Worm (Caenorhabditis elegans) whole organism, L4/young adult: ENCODE data around the gene T07C4.3.

ENCODE experiments used
- W03F9.2 ChIP-seq: fragments of 150-350 bp; optimal IDR thresholded peaks from 2 replicates; lab custom pipeline; 2014; ENCODE audit warnings: missing biosample characterization, missing genetic modification characterization
- dao-5 ChIP-seq: sonication (generic microtip); optimal IDR thresholded peaks from 2 replicates; lab custom pipeline; 2016; ENCODE audit warnings: missing genotype, missing genetic modification characterization, moderate library complexity, missing compliant biosample characterization
- him-1 ChIP-seq: sonication (generic microtip); optimal IDR thresholded peaks from 2 replicates; lab custom pipeline; 2016; ENCODE audit warnings: missing genotype, missing genetic modification reagents, missing genetic modification characterization, missing compliant biosample characterization

Gene T07C4.3

DNA sequence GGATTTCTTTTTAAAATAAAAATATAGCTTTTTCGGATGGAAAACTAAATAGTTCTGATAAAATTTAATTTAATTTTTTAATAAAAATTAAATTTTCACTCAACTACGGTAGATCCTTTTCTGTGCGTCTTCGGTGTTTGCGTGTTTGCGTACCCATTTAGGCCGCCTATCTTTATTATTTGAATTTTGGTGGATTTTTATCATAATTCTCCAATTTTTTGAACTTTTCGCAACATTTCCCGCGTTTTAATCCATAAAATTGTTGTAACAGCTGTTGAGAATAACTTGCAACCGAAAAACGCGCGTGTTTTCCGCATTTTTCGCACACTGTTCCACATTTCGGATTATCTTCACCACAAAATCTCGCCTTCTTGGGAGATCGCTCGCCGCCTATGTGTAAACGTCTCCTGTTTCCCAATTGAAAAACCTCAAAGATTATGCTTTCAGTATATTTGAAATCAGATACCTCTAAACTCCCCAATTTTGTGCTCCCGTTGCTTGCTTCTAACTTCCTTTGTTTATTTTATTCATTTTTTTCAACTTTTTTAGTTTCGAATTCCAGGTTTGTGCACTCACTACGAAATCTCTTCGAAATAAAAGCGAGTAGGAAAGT lies at the start of gene T07C4.3:
T07C4.3 (plus strand) TSS at position 563 of the 613 bp plus-strand sequence.
- TF ChIP-seq dao-5 (tag; lab: Kevin White, UChicago) (no peak), him-1 (tag; lab: Kevin White, UChicago) (no peak), W03F9.2 (tag; lab: Kevin White, UChicago) (no peak)

DNA sequence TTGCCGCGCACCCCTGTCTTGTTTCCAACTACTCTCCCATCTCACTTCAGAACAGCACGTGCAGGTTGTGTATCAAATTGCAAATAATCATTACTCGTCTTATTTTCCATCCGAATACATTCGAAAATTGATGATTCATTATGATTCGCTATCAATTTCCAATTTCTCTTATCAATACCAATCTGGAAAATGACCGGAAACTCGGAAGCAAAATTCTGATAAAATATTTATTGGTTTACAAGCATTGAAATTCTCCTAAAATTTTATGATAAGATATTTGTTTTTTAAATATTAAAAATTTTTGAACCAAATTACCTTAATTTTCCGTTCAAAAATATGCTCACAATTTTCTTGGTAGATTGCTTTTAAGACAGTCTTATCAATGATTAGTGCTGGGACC lies 46.7 kb upstream of the T07C4.3 start:
- no peak for TF ChIP-seq dao-5 (tag; lab: Kevin White, UChicago)
- TF ChIP-seq him-1 (tag; lab: Kevin White, UChicago), result no peak
- TF ChIP-seq W03F9.2 (tag; lab: Kevin White, UChicago), result no peak

DNA sequence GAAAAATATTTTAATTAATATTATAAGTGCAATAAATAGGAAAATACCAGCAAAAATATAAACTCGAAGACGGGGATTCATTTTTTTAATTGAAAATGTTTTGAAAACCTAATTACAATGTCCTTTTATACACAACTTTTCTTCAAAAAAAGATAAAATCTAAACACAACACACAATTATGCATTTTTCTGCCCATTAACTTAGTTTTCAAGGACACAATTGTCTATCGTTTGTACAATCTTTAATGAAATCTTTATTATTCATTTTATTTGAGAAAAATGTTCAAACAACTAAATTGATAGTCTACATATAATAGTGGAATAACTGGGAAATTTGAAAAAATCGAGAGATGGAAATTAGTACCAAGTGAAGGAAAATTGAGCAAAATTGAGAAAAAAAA lies 45.9 kb upstream of the T07C4.3 start, which contains the start of gene T07A5.1:
T07A5.1 (minus strand) TSS at position 149 of the 400 bp plus-strand sequence.
- TF ChIP-seq him-1 (tag; lab: Kevin White, UChicago) (no peak), W03F9.2 (tag; lab: Kevin White, UChicago) (no peak), dao-5 (tag; lab: Kevin White, UChicago) (no peak)

DNA sequence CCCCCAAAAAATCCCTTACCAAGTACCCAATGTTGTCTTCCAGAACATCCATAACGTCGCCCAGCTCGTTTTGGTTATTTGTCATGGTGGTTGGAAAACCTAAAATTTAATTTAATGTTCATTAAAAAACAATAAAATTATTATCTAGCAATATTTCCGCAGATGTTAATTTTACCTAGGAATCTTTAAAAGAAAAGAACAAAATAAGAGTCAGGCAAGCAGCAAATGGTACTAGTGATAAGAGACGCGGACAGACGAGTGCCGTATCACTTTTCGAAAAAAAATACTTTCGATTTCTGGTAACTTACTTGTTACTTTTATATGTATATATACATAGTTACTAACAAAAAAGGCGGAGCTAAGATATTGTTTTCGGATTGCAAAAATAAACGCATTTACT lies 40.9 kb upstream of the T07C4.3 start, which contains the start of gene T07A5.7:
T07A5.7 (minus strand) TSS at position 101 of the 400 bp plus-strand sequence.
- TF ChIP-seq W03F9.2 (tag; lab: Kevin White, UChicago) (no peak), him-1 (tag; lab: Kevin White, UChicago) (no peak), dao-5 (tag; lab: Kevin White, UChicago) (no peak)

DNA sequence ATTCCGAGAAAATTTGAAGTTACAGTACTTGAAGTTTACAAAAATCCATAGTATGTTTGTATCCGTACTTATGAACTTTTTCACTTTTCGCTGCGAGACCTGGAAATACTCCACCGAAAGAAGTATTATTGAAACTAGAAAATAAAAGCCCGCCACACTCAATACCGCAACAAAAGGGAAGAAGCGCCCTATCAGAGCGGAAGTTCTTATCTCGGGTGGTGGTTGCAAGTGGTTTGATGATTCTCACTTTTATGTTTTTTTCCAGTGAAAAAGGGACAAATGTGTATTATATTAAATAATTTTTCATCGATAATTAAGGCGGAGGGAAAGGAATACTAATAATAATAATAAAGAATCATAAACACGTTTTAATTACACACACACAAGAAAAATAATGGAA lies 37.7 kb upstream of the T07C4.3 start:
- TF ChIP-seq W03F9.2 (tag; lab: Kevin White, UChicago) (no peak), dao-5 (tag; lab: Kevin White, UChicago) (no peak), him-1 (tag; lab: Kevin White, UChicago) (no peak)

DNA sequence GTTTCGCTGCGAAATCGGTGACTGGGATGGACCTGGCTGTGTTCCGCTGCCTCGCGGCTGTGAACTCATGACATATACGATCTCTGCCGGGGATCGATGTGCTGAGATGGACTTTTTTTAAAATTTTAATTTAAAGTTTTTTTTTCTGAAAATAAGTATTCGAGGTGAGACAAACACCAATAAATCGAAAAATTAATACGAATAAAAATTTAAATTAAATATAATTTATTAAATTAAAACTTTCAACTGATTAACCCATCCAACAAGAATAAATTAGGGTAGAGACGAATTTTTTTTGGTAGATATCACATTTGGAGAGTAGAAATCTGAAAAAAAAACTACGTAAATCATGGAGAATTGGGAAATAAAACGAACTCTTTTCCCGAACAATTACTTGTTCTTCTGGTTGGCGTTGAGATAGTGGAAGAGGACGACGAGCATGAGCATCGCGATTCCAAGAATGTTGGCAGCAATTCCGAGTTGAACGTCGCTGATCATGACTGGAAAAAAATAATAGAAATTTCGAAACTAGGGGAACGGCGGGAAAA lies 33.8 kb upstream of the T07C4.3 start, which contains the start of the genes unc-50 and ostf-4:
unc-50 (minus strand) TSS at position 101 of the 548 bp plus-strand sequence.
ostf-4 (minus strand) TSS at position 498 of the 548 bp plus-strand sequence.
- TF ChIP-seq him-1 (tag; lab: Kevin White, UChicago) (no peak), W03F9.2 (tag; lab: Kevin White, UChicago) (no peak), dao-5 (tag; lab: Kevin White, UChicago) (no peak)

DNA sequence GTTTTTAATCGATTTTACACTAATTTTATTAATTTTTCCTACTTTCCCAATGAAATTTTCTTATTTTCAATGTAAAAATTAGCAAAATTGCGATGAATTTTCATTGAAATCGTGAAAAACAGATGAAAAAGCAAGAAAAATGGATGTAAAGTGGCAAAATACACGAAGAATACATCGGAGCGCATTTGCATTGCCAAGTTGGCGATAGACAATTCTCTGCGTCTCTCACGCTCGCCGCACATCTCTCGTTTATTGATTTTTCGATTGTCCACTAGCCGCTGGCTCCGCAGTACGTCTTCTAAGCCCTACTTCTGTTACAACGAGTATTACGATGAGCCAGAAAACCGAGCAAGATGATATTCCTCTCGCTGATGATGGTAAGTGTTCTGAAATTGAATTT lies 33.2 kb upstream of the T07C4.3 start, which contains the start of gene unc-69:
unc-69 (plus strand) TSS at position 185 of the 400 bp plus-strand sequence.
- TF ChIP-seq W03F9.2 (tag; lab: Kevin White, UChicago) (peak; percentile 67), dao-5 (tag; lab: Kevin White, UChicago) (no peak)

DNA sequence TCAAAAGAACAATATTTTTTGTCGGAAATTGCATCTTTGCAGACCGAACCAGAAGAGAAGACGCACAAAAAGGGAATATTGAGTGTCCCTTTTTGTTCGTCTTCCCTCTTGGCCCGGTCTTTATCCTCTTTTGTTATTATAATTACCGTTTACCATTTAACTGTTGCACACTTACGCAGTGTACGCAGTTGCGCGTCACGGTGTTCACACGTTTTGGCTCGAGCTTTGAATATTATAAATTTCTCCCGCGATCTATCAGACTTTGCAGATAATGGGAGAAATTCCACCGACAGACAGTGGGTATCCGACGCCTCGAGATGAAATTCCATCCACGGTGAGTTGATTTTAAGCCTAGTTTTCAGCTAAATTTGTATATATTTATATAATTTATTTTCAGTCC lies 31.2 kb upstream of the T07C4.3 start, which contains the start of gene sas-7:
sas-7 (plus strand) TSS at position 232 of the 400 bp plus-strand sequence.
- TF ChIP-seq W03F9.2 (tag; lab: Kevin White, UChicago) (no peak), dao-5 (tag; lab: Kevin White, UChicago) (no peak), him-1 (tag; lab: Kevin White, UChicago) (no peak)

DNA sequence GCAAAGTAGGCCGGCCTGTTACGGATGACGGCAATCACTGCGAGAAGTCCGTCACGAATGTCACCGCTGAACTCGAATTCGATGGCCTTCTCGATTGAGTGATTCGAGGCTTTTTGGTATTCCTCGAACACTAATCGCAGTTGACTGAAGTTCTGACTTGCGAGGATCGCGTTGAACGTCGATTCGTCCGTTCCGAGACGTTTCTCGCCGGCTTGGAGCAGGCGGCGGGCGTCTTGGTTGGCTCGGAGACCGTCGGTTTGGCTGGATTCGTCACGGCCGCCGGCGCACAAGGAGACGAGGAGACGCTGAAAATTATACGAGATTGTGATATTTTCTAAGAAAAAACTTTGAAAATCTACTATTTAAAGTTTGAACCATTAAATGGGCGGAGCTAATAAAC lies 25.6 kb upstream of the T07C4.3 start:
- no peak for TF ChIP-seq W03F9.2 (tag; lab: Kevin White, UChicago)
- no peak for TF ChIP-seq him-1 (tag; lab: Kevin White, UChicago)
- no peak for TF ChIP-seq dao-5 (tag; lab: Kevin White, UChicago)

DNA sequence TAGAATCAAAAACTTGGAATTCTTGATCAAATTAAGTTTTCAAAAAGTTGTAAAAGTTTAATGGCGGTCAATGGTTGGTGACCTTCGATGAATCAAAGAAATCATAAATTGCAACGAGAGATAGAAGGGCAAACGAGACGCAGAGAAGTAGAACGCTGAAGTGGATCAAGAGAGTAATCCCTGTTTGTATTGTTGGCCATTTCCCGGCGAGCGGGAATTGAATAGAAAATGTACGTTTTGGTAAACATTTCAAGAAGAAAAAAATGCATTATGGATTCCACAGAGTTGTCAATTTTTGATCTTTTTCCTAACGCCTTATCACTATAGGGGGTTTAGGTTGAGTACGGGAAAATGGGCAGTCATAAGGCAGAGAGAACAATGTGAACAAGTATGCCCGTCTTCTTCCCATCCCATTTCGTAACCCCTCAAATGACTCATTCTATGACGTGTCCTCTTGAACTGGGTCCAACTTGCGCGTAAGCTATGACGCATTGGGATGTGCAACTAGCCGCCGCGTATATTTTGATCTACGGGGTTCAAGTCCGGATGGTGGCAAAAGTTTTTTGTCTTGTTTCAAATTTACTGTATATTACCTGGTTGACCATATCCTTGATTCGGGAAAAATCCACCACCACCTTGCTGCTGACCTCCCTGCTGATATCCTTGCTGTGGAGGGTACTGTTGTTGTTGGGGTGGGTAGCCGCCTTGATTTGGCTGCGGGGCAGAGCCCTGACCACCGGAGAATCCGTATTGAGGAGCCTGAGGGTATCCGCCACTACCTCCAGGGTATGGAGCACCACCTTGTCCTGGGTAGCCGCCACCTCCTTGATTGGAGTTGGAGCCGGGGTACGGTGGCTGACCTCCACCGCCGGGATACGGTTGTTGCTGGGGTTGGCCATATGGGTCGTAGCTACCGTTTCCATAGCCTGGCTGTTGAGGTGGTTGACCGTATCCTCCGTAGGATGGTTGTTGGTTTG lies 23.1 kb upstream of the T07C4.3 start:
- TF ChIP-seq W03F9.2 (tag; lab: Kevin White, UChicago) (no peak), him-1 (tag; lab: Kevin White, UChicago) (no peak), dao-5 (tag; lab: Kevin White, UChicago) (no peak)

DNA sequence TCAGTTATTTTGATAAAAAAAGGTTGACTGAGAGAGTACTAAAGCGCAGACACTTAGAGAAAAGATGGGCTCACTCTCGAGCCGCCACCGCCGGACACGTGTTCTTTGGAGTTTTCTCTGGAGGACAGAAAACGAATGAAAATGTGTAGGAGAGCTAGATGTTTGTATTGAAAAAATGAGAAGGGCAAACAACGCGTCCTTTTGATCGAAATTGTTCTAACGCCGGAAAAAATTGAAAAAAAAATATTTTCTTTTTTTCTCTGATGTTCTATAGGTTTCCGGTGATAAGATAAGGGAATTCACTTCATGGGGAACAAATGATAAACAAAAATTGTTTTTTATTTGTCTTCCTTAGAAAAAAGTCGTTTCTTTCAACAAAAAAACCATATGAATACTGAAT lies 22.1 kb upstream of the T07C4.3 start:
- no peak for TF ChIP-seq W03F9.2 (tag; lab: Kevin White, UChicago)

DNA sequence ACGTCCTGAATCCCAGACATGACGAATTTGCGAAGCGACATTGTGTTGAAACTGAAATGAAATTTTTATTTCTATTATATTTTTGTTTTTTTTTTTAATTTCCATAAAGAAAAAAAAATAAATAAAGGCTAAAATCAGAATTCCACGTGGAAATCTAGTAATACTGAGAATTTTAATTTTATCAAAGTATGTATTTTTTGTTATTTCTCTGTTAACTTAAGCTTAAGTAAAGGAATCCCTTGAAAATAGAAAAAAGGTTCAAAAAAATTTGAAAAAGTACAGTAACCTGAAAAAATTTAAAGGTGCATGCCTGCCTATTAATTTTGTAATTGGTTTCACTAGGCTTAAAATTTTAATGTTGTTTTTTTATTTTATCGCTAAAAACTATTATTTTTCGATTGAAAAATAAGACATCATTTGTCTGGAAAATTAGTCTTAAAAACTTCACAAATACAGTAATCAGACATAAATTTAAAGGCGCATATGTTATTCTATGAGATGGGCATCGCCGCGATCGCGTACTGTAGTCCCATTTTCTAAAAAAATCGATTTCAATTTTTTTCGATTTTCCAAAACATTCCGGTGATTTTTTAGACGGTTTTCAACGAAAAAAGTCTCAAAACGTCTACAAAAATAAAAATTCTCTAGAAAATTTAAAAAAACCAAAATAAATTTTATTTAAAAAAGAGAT lies 21.4 kb upstream of the T07C4.3 start, which contains the start of gene nex-2:
nex-2 (minus strand) TSS at position 51 of the 691 bp plus-strand sequence.
- TF ChIP-seq dao-5 (tag; lab: Kevin White, UChicago) (no peak), W03F9.2 (tag; lab: Kevin White, UChicago) (no peak), him-1 (tag; lab: Kevin White, UChicago) (no peak)
